Worm (Caenorhabditis elegans) whole organism, L4/young adult: ENCODE data around the gene set-13.
"Not testable (repeated sequence)": the region's sequence is repeated elsewhere in the genome, so short reads cannot be mapped to it uniquely, and the experiment has no call there.

Experiments
- W03F9.2 ChIP-seq: fragments of 150-350 bp; optimal IDR thresholded peaks from 2 replicates; lab custom pipeline; 2014; ENCODE audit warnings: missing biosample characterization, missing genetic modification characterization
- dao-5 ChIP-seq: sonication (generic microtip); optimal IDR thresholded peaks from 2 replicates; lab custom pipeline; 2016; ENCODE audit warnings: missing genotype, missing genetic modification characterization, moderate library complexity, missing compliant biosample characterization
- him-1 ChIP-seq: sonication (generic microtip); optimal IDR thresholded peaks from 2 replicates; lab custom pipeline; 2016; ENCODE audit warnings: missing genotype, missing genetic modification reagents, missing genetic modification characterization, missing compliant biosample characterization

set-13 gene

ce11 chrII:2824169-2824568, 7.4 kb downstream of the set-13 start, which contains the start of the genes K12H6.4 and K12H6.9:
TSS of gene K12H6.4 (minus strand) at chrII:2824269.
TSS of gene K12H6.9 (plus strand) at chrII:2824404.
- TF ChIP-seq him-1 (tag; lab: Kevin White, UChicago) = no peak
- TF ChIP-seq W03F9.2 (tag; lab: Kevin White, UChicago) = no peak
- TF ChIP-seq dao-5 = no peak

ce11 chrII:2826073-2826472, 9.3 kb downstream of the set-13 start, which contains the start of gene K12H6.5:
TSS of gene K12H6.5 (minus strand) at chrII:2826173.
- TF ChIP-seq him-1 (tag; lab: Kevin White, UChicago) = no peak
- TF ChIP-seq dao-5 = no peak
- no peak for TF ChIP-seq W03F9.2 (tag; lab: Kevin White, UChicago)

- no peak for TF ChIP-seq him-1 (tag; lab: Kevin White, UChicago)
- no peak for TF ChIP-seq dao-5
- no peak for TF ChIP-seq W03F9.2 (tag; lab: Kevin White, UChicago)
These were observed 11.2 kb downstream of the set-13 start, which contains the start of gene K12H6.8 for ce11 chrII:2827859-2828403. TSS of gene K12H6.8 (plus strand) at chrII:2827896.

- no peak for TF ChIP-seq dao-5
- TF ChIP-seq him-1 (tag; lab: Kevin White, UChicago) = no peak
- no peak for TF ChIP-seq W03F9.2 (tag; lab: Kevin White, UChicago)
These were observed 12.7 kb downstream of the set-13 start for ce11 chrII:2829482-2829881.

- TF ChIP-seq him-1 (tag; lab: Kevin White, UChicago) = no peak
- TF ChIP-seq W03F9.2 (tag; lab: Kevin White, UChicago) = no peak
- no peak for TF ChIP-seq dao-5
These were observed 13.4 kb downstream of the set-13 start for ce11 chrII:2830144-2830543.

- TF ChIP-seq him-1 (tag; lab: Kevin White, UChicago) (no peak), dao-5 (no peak), W03F9.2 (tag; lab: Kevin White, UChicago) (no peak)
These were observed 14.4 kb downstream of the set-13 start, which contains the start of gene K12H6.6 for ce11 chrII:2831173-2831572. TSS of gene K12H6.6 (minus strand) at chrII:2831233.

- TF ChIP-seq dao-5 = no peak
- TF ChIP-seq him-1 (tag; lab: Kevin White, UChicago) = no peak
- no peak for TF ChIP-seq W03F9.2 (tag; lab: Kevin White, UChicago)
These were observed 15.3 kb downstream of the set-13 start for ce11 chrII:2832098-2832497.

ce11 chrII:2832539-2832938, 15.8 kb downstream of the set-13 start:
- TF ChIP-seq W03F9.2 (tag; lab: Kevin White, UChicago) (no peak), dao-5 (no peak), him-1 (tag; lab: Kevin White, UChicago) (no peak)

ce11 chrII:2834105-2834504, 17.3 kb downstream of the set-13 start:
- TF ChIP-seq W03F9.2 (tag; lab: Kevin White, UChicago) = no peak
- no peak for TF ChIP-seq him-1 (tag; lab: Kevin White, UChicago)
- TF ChIP-seq dao-5 = no peak

- no peak for TF ChIP-seq dao-5
- TF ChIP-seq W03F9.2 (tag; lab: Kevin White, UChicago) = no peak
- TF ChIP-seq him-1 (tag; lab: Kevin White, UChicago) = no peak
These were observed 20.1 kb downstream of the set-13 start, which contains the start of gene K12H6.7 for ce11 chrII:2836853-2837252. TSS of gene K12H6.7 (minus strand) at chrII:2836953.

- not testable (repeated sequence) for TF ChIP-seq him-1 (tag; lab: Kevin White, UChicago); W03F9.2 (tag; lab: Kevin White, UChicago); dao-5
These were observed 22.2 kb downstream of the set-13 start, which contains the start of gene Y110A2AL.4 for ce11 chrII:2839004-2839403. TSS of gene Y110A2AL.4 (plus strand) at chrII:2839304.

ce11 chrII:2841529-2841928, 24.8 kb downstream of the set-13 start, which contains the start of gene Y110A2AL.6:
TSS of gene Y110A2AL.6 (minus strand) at chrII:2841629.
- no peak for TF ChIP-seq him-1 (tag; lab: Kevin White, UChicago)
- TF ChIP-seq W03F9.2 (tag; lab: Kevin White, UChicago) = no peak
- no peak for TF ChIP-seq dao-5

- TF ChIP-seq W03F9.2 (tag; lab: Kevin White, UChicago) = no peak
- TF ChIP-seq him-1 (tag; lab: Kevin White, UChicago) = no peak
- TF ChIP-seq dao-5 = no peak
These were observed 26.3 kb downstream of the set-13 start, which contains the start of gene Y110A2AL.7 for ce11 chrII:2843088-2843487. TSS of gene Y110A2AL.7 (minus strand) at chrII:2843188.

- TF ChIP-seq dao-5 (no peak), him-1 (tag; lab: Kevin White, UChicago) (no peak), W03F9.2 (tag; lab: Kevin White, UChicago) (no peak)
These were observed 28.9 kb downstream of the set-13 start for ce11 chrII:2845674-2846073.
